Worm (Caenorhabditis elegans) whole organism, mixed stage, embryonic: ENCODE data around the gene C07H6.2.

Source experiments
- elt-1 ChIP-seq: sonication (generic microtip); optimal IDR thresholded peaks from 2 replicates; lab custom pipeline; 2017; ENCODE audit warnings: missing genetic modification characterization, mild to moderate bottlenecking, missing compliant biosample characterization, antibody characterized with exemption, moderate library complexity, borderline replicate concordance; ENCODE audit not compliant: insufficient read depth
- nhr-12 ChIP-seq: fragments of 150-350 bp; optimal IDR thresholded peaks from 2 replicates; lab custom pipeline; 2014; ENCODE audit warnings: missing biosample characterization, missing genetic modification characterization
- nhr-76 ChIP-seq: sonication (generic microtip); optimal IDR thresholded peaks from 2 replicates; lab custom pipeline; 2017; ENCODE audit warnings: missing biosample characterization, missing genetic modification characterization
- unc-39 ChIP-seq: fragments of 150-350 bp; optimal IDR thresholded peaks from 2 replicates; lab custom pipeline; 2014; ENCODE audit warnings: missing biosample characterization, missing genetic modification characterization
- unc-62 ChIP-seq: fragments of 150-350 bp; optimal IDR thresholded peaks from 2 replicates; lab custom pipeline; 2014; ENCODE audit warnings: missing biosample characterization, missing genetic modification reagents, missing genetic modification characterization

DNA sequence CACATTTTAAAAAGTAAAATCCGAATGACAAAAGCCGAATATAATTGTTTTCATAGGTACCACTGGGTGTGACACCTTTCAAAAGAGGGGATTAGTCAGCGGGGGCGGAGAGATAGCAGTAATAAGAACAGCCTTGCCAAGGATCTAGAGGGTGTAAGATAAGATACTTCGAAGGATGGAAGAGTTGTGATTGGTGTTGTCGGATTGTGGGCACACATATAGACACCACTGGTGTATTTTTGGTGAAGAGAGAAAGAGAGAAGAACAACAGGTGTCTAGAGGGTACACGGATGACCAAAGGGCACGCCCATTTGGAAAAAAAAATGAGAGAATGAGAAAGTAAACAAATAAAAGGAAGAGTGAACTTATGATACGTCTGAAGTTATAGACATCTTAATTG, 24.4 kb downstream of the C07H6.2 start:
- TF ChIP-seq nhr-76 (no peak), unc-62 (GFP tag; lab: Kevin White, UChicago) (peak; percentile 74), elt-1 (no peak), nhr-12 (no peak), unc-39 (tag; lab: Kevin White, UChicago) (no peak)
